Worm (Caenorhabditis elegans) whole organism, mixed stage, embryonic: ENCODE results near the gene Y7A5A.8.

Experiments
- bed-3 ChIP-seq: fragments of 200-800 bp; sonication (Bioruptor generic); optimal IDR thresholded peaks from 3 replicates; lab custom pipeline; 2018; ENCODE audit warnings: mild to moderate bottlenecking, missing genetic modification characterization, moderate library complexity, missing compliant biosample characterization
- ces-1 ChIP-seq: fragments of 150-350 bp; optimal IDR thresholded peaks from 2 replicates; lab custom pipeline; 2014; ENCODE audit warnings: missing biosample characterization, missing genetic modification reagents, missing genetic modification characterization
- mab-5 ChIP-seq: fragments of 150-350 bp; optimal IDR thresholded peaks from 2 replicates; lab custom pipeline; 2014; ENCODE audit warnings: missing biosample characterization, missing genetic modification characterization
- mep-1 ChIP-seq: fragments of 150-350 bp; optimal IDR thresholded peaks from 2 replicates; lab custom pipeline; 2017; ENCODE audit warnings: missing biosample characterization, missing genetic modification reagents, missing genetic modification characterization, inconsistent platforms
- nhr-12 ChIP-seq: fragments of 150-350 bp; optimal IDR thresholded peaks from 2 replicates; lab custom pipeline; 2014; ENCODE audit warnings: missing biosample characterization, missing genetic modification characterization
- snpc-4 ChIP-seq: fragments of 150-350 bp; optimal IDR thresholded peaks from 2 replicates; lab custom pipeline; 2014; ENCODE audit warnings: missing biosample characterization, missing genetic modification characterization
- tbx-8 ChIP-seq: fragments of 200-800 bp; sonication (Bioruptor generic); optimal IDR thresholded peaks from 2 replicates; lab custom pipeline; 2018; ENCODE audit warnings: mild to moderate bottlenecking, missing genetic modification characterization, moderate library complexity, missing compliant biosample characterization
- unc-62 ChIP-seq: fragments of 150-350 bp; optimal IDR thresholded peaks from 2 replicates; lab custom pipeline; 2014; ENCODE audit warnings: missing biosample characterization, missing genetic modification reagents, missing genetic modification characterization

- TF ChIP-seq bed-3 (GFP tag; lab: Kevin White, UChicago), result no peak
- no peak for TF ChIP-seq unc-62
- TF ChIP-seq mep-1, result no peak
- no peak for TF ChIP-seq ces-1 (GFP tag; lab: Kevin White, UChicago)
- no peak for TF ChIP-seq tbx-8 (GFP tag; lab: Kevin White, UChicago)
- TF ChIP-seq mab-5 (tag; lab: Kevin White, UChicago), result no peak
- TF ChIP-seq nhr-12 (tag; lab: Kevin White, UChicago), result no peak
- TF ChIP-seq snpc-4 (tag; lab: Kevin White, UChicago), result no peak
Measured at ce11 chrX:15811341-15811740, 11.0 kb upstream of the Y7A5A.8 start.
